Worm (Caenorhabditis elegans) whole organism, L4 larva: ENCODE measurements around the gene mcm-3AP.
"Not testable (repeated sequence)": the region's sequence is repeated elsewhere in the genome, so short reads cannot be mapped to it uniquely, and the experiment has no call there.

Experiments
- F26F4.8 ChIP-seq: fragments of 200-800 bp; sonication (Bioruptor generic); conservative IDR thresholded peaks from 2 replicates; pipeline ENCODE4 v1.3.6; 2022; ENCODE audit warnings: missing genetic modification characterization, missing compliant biosample characterization
- F44E2.7 ChIP-seq: fragments of 200-800 bp; sonication (Bioruptor generic); IDR thresholded peaks from 2 replicates; pipeline ENCODE4 v2.1.2; 2022; ENCODE audit warnings: missing genetic modification characterization, missing compliant biosample characterization
- Y48G9A.11 ChIP-seq: fragments of 200-800 bp; sonication (Bioruptor generic); IDR thresholded peaks from 2 replicates; pipeline ENCODE4 v1.3.6; 2022; ENCODE audit warnings: missing genetic modification reagents, missing genetic modification characterization, missing compliant biosample characterization
- ceh-82 ChIP-seq: sonication (generic microtip); optimal IDR thresholded peaks from 2 replicates; lab custom pipeline; 2017; ENCODE audit warnings: missing biosample characterization, missing genetic modification characterization
- dmd-6 ChIP-seq: fragments of 200-800 bp; sonication (Bioruptor generic); IDR thresholded peaks from 2 replicates; pipeline ENCODE4 v1.3.6; 2022; ENCODE audit warnings: missing genetic modification reagents, missing genetic modification characterization, missing compliant biosample characterization
- fkh-10 ChIP-seq: fragments of 150-350 bp; optimal IDR thresholded peaks from 2 replicates; lab custom pipeline; 2014; ENCODE audit warnings: missing biosample characterization, missing genetic modification reagents, missing genetic modification characterization
- hmg-1.1 ChIP-seq: fragments of 200-800 bp; sonication (Bioruptor generic); IDR thresholded peaks from 2 replicates; pipeline ENCODE4 v1.3.6; 2022; ENCODE audit warnings: missing genetic modification reagents, missing genetic modification characterization, missing compliant biosample characterization
- jun-1 ChIP-seq: fragments of 150-350 bp; optimal IDR thresholded peaks from 2 replicates; lab custom pipeline; 2014; ENCODE audit warnings: missing biosample characterization, missing genetic modification reagents, missing genetic modification characterization
- lin-38 ChIP-seq: fragments of 200-800 bp; sonication (Bioruptor generic); IDR thresholded peaks from 2 replicates; pipeline ENCODE4 v1.3.6; 2022; ENCODE audit warnings: missing genetic modification reagents, missing genetic modification characterization, missing compliant biosample characterization
- nhr-25 ChIP-seq: sonication (generic microtip); optimal IDR thresholded peaks from 2 replicates; lab custom pipeline; 2017; ENCODE audit warnings: missing genetic modification characterization, mild to moderate bottlenecking, missing compliant biosample characterization, antibody characterized with exemption, moderate library complexity, borderline replicate concordance; ENCODE audit not compliant: insufficient read depth
- nhr-77 ChIP-seq: fragments of 150-350 bp; optimal IDR thresholded peaks from 2 replicates; lab custom pipeline; 2014; ENCODE audit warnings: missing biosample characterization, missing genetic modification characterization
- pha-4 ChIP-seq, 2 experiments: fragments of 150-350 bp in 1 of 2; fragments of 200-800 bp in 1 of 2; sonication (Bioruptor generic) in 1 of 2; IDR thresholded peaks in 1 of 2; optimal IDR thresholded peaks in 1 of 2; 2 replicates each; pipeline versions ENCODE4 v1.3.6 to Lab custom; 2014 to 2022; ENCODE audit warnings: missing genetic modification characterization in 2 of 2, missing genetic modification reagents in 2 of 2, missing biosample characterization in 1 of 2, missing compliant biosample characterization in 1 of 2
- pqm-1 ChIP-seq: sonication (generic microtip); optimal IDR thresholded peaks from 2 replicates; lab custom pipeline; 2017; ENCODE audit warnings: missing biosample characterization, missing genetic modification characterization
- sdz-12 ChIP-seq: fragments of 200-800 bp; sonication (Bioruptor generic); optimal IDR thresholded peaks from 2 replicates; lab custom pipeline; 2018; ENCODE audit warnings: mild to moderate bottlenecking, missing genetic modification characterization, missing compliant biosample characterization

DNA sequence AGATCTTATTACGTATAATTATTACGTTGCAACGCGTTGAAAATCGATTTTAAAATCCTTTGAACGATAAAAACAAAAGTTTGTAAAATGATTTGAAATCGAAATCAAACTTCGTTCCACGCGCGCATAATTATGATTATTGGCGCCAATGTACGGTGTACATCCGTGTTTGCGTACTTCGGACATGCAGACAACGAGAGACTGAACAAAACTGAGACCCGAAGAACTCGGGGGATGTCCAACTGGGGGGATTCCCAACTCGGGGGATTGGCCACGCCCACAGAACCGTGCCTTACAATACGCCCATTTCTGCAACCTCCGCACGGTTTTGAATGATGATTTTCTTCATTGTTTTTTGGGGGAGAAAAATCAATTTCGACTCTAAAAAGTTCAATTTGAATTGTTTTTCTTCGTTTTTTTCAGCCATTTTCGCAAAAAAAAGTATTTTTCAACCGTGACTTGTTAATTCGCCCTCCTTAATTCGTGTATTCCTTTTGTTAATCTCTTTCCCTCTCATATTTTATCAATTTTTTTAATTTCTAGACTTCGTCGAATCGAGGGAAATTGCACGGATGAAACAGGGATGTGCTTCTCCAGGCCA lies 1.5 kb upstream of the mcm-3AP start, which contains the start of gene F20D12.12:
- TF ChIP-seq F44E2.7 (GFP tag; lab: Robert Waterston, UW); F26F4.8 (GFP tag; lab: Robert Waterston, UW); fkh-10 (GFP tag; lab: Kevin White, UChicago); ceh-82 (tag; lab: Kevin White, UChicago); nhr-77 (tag; lab: Kevin White, UChicago); nhr-25 (tag; lab: Kevin White, UChicago); pha-4 (GFP tag; IDR thresholded peaks at IDR 0.05; lab: Robert Waterston, UW); pha-4 (tag; optimal IDR thresholded peaks at IDR 0.05; lab: Kevin White, UChicago); jun-1; pqm-1; sdz-12: not testable (repeated sequence)
- TF ChIP-seq dmd-6 (GFP tag; lab: Robert Waterston, UW) (peak; percentile 85), lin-38 (GFP tag; lab: Robert Waterston, UW) (peak; percentile 91), Y48G9A.11 (GFP tag; lab: Robert Waterston, UW) (peak; percentile 83), hmg-1.1 (GFP tag; lab: Robert Waterston, UW) (peak; percentile 94)
